Fruit fly (Drosophila melanogaster) whole organism, larva: ENCODE measurements around the gene Atg1.

ENCODE experiments used
- noc ChIP-seq: fragments of 200-800 bp; sonication (Bioruptor generic); optimal IDR thresholded peaks from 3 replicates; lab custom pipeline; 2019; ENCODE audit warnings: missing biosample characterization, mild to moderate bottlenecking, missing genetic modification characterization, moderate library complexity

The Atg1 gene

dm6 chr3L:12745121-12745770, 59.7 kb downstream of the Atg1 start, which contains the start of gene CG32109:
Gene CG32109 (plus strand): TSS chr3L:12745344.
- no peak for TF ChIP-seq noc

DNA sequence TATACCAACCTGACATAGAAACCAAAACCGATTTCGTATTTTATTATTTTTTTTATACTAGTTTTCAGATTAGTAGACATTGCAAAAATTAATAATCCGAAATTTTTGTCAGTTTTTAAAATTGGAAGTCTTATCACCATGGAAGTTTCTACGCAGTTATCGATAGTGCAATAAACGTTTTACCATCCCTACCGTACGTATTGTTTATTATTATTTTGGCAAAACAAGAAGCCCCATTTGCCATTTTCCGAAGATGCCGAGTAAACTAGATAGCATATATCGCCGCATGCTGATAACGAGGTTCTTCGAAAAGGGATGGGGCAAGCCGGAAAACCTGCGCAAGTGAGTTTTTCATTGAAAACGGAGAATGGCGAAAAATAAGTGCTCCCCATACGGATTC, 63.3 kb downstream of the Atg1 start, which contains the start of gene CG32112:
TSS of gene CG32112 (plus strand) at position 111 of the 400 bp plus-strand sequence.
- no peak for TF ChIP-seq noc

dm6 chr3L:12735707-12736106, 69.2 kb downstream of the Atg1 start:
- no peak for TF ChIP-seq noc

DNA sequence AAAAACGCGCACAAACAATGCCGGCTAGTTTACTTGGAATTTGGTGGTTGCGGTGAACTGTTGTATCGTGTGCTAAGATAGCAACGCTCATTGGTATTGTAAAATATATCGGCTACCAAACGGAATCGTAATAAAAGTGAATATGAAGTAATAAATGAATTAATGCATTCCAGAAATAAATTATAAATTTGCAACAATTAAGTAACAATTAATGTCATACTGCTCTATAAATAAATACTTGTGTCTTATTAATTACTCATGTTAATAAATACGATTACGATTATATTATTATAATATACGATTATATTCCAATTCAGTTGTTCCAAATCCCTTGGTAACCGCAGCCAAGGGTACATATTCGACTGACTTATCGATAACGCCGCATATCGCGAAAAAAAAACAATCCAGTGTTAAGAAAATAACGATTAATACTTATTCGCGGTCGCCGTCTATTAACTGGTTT, 70.3 kb downstream of the Atg1 start, which contains the start of the genes SmD1 and Ptp69D:
TSS of gene SmD1 (minus strand) at position 62 of the 463 bp plus-strand sequence.
TSS of gene Ptp69D (plus strand) at position 396 of the 463 bp plus-strand sequence.
- TF ChIP-seq noc, result no peak
